Fruit fly (Drosophila melanogaster) whole organism, embryonic: ENCODE results near the gene ND-24.

Experiments used
- Abd-B ChIP-seq: fragments of 200-800 bp; sonication (Bioruptor generic); optimal IDR thresholded peaks from 2 replicates; lab custom pipeline; 2018; ENCODE audit warnings: missing biosample characterization, mild to moderate bottlenecking, missing genetic modification characterization, moderate library complexity
- Antp ChIP-seq: fragments of 200-800 bp; sonication (Bioruptor generic); optimal IDR thresholded peaks from 3 replicates; lab custom pipeline; 2016; ENCODE audit warnings: missing biosample characterization, missing genetic modification characterization
- B-H2 ChIP-seq: fragments of 200-800 bp; sonication (Bioruptor generic); optimal IDR thresholded peaks from 2 replicates; lab custom pipeline; 2018; ENCODE audit warnings: missing biosample characterization, mild to moderate bottlenecking, missing genetic modification characterization
- Bgb ChIP-seq: fragments of 200-800 bp; sonication (Bioruptor generic); IDR thresholded peaks from 2 replicates; pipeline ENCODE4 v1.3.6; 2022; ENCODE audit warnings: missing biosample characterization, missing genetic modification characterization; ENCODE audit not compliant: partially characterized antibody
- CG12299 ChIP-seq: fragments of 200-800 bp; sonication (Bioruptor generic); optimal IDR thresholded peaks from 2 replicates; lab custom pipeline; 2018; ENCODE audit warnings: missing biosample characterization, mild to moderate bottlenecking, missing genetic modification characterization
- CG16863 ChIP-seq: fragments of 200-800 bp; sonication (Bioruptor generic); optimal IDR thresholded peaks from 3 replicates; lab custom pipeline; 2016; ENCODE audit warnings: missing biosample characterization, missing genetic modification characterization
- CG18262 ChIP-seq: fragments of 200-800 bp; optimal IDR thresholded peaks from 3 replicates; lab custom pipeline; 2019; ENCODE audit warnings: missing biosample characterization, mild to moderate bottlenecking, missing genetic modification characterization, moderate library complexity
- CG18599 ChIP-seq: fragments of 200-800 bp; sonication (Bioruptor generic); optimal IDR thresholded peaks from 3 replicates; lab custom pipeline; 2017; ENCODE audit warnings: missing biosample characterization, missing genetic modification characterization, mild to moderate bottlenecking, moderate library complexity, missing genetic modification reagents
- CG2116 ChIP-seq: fragments of 200-800 bp; sonication (Bioruptor generic); optimal IDR thresholded peaks from 3 replicates; lab custom pipeline; 2018; ENCODE audit warnings: missing biosample characterization, mild to moderate bottlenecking, missing genetic modification characterization
- CG30020 ChIP-seq: fragments of 200-800 bp; optimal IDR thresholded peaks from 2 replicates; lab custom pipeline; 2019; ENCODE audit warnings: missing biosample characterization, mild to moderate bottlenecking, missing genetic modification characterization, moderate library complexity
- CG3163 ChIP-seq: fragments of 200-800 bp; sonication (Bioruptor generic); optimal IDR thresholded peaks from 3 replicates; lab custom pipeline; 2016; ENCODE audit warnings: missing biosample characterization, missing genetic modification characterization
- CG4360 ChIP-seq: fragments of 200-800 bp; sonication (Bioruptor generic); IDR thresholded peaks from 2 replicates; pipeline ENCODE4 v1.3.6; 2022; ENCODE audit warnings: missing biosample characterization, missing genetic modification characterization
- CG6765 ChIP-seq: fragments of 200-800 bp; sonication (Bioruptor generic); optimal IDR thresholded peaks from 3 replicates; lab custom pipeline; 2017; ENCODE audit warnings: missing biosample characterization, mild to moderate bottlenecking, missing genetic modification characterization
- CG6854 ChIP-seq: fragments of 200-800 bp; sonication (Bioruptor generic); optimal IDR thresholded peaks from 3 replicates; lab custom pipeline; 2017; ENCODE audit warnings: missing biosample characterization, mild to moderate bottlenecking, missing genetic modification characterization
- CG7987 ChIP-seq: fragments of 200-800 bp; sonication (Bioruptor generic); optimal IDR thresholded peaks from 2 replicates; lab custom pipeline; 2018; ENCODE audit warnings: missing biosample characterization, mild to moderate bottlenecking, missing genetic modification characterization, moderate library complexity
- CG8359 ChIP-seq: fragments of 200-800 bp; sonication (Bioruptor generic); optimal IDR thresholded peaks from 2 replicates; lab custom pipeline; 2017; ENCODE audit warnings: missing biosample characterization, mild to moderate bottlenecking, missing genetic modification characterization, borderline replicate concordance
- CG9932 ChIP-seq: fragments of 200-800 bp; sonication (Bioruptor generic); IDR thresholded peaks from 2 replicates; pipeline ENCODE4 v1.3.6; 2022; ENCODE audit warnings: missing biosample characterization, missing genetic modification characterization
- CTCF ChIP-seq: fragments of 200-800 bp; sonication (Bioruptor generic); optimal IDR thresholded peaks from 2 replicates; lab custom pipeline; 2017; ENCODE audit warnings: missing biosample characterization, mild to moderate bottlenecking, missing genetic modification characterization, moderate library complexity
- Deaf1 ChIP-seq: fragments of 200-800 bp; optimal IDR thresholded peaks from 3 replicates; lab custom pipeline; 2019; ENCODE audit warnings: missing biosample characterization, mild to moderate bottlenecking, missing genetic modification characterization, moderate library complexity
- Doc3 ChIP-seq: fragments of 200-800 bp; sonication (Bioruptor generic); IDR thresholded peaks from 3 replicates; pipeline ENCODE4 v1.3.6; 2022; ENCODE audit warnings: missing biosample characterization, missing genetic modification characterization; ENCODE audit not compliant: partially characterized antibody
- Drgx ChIP-seq: fragments of 200-800 bp; sonication (Bioruptor generic); IDR thresholded peaks from 2 replicates; pipeline ENCODE4 v1.3.6; 2022; ENCODE audit warnings: missing biosample characterization, missing genetic modification characterization
- Hmx ChIP-seq: fragments of 200-800 bp; sonication (Bioruptor generic); optimal IDR thresholded peaks from 2 replicates; lab custom pipeline; 2016; ENCODE audit warnings: missing biosample characterization, missing genetic modification characterization
- Kr ChIP-seq: fragments of 200-800 bp; sonication (Bioruptor generic); optimal IDR thresholded peaks from 2 replicates; lab custom pipeline; 2017; ENCODE audit warnings: missing biosample characterization, mild to moderate bottlenecking, missing genetic modification characterization
- NFAT ChIP-seq: fragments of 200-800 bp; sonication (Bioruptor generic); IDR thresholded peaks from 2 replicates; pipeline ENCODE4 v1.3.6; 2022; ENCODE audit warnings: missing biosample characterization, missing genetic modification characterization
- Nf-YC ChIP-seq: fragments of 200-800 bp; optimal IDR thresholded peaks from 3 replicates; lab custom pipeline; 2019; ENCODE audit warnings: missing biosample characterization, mild to moderate bottlenecking, missing genetic modification characterization, moderate library complexity
- Tbp ChIP-seq: fragments of >200 bp; optimal IDR thresholded peaks from 2 replicates; lab custom pipeline; 2018; ENCODE audit warnings: missing biosample characterization, missing genetic modification characterization
- ara ChIP-seq: fragments of 200-800 bp; sonication (Bioruptor generic); IDR thresholded peaks from 2 replicates; pipeline ENCODE4 v1.3.6; 2022; ENCODE audit warnings: missing biosample characterization, missing genetic modification characterization
- bab2 ChIP-seq: fragments of 200-800 bp; sonication (Bioruptor generic); optimal IDR thresholded peaks from 2 replicates; lab custom pipeline; 2016; ENCODE audit warnings: missing biosample characterization, missing genetic modification characterization
- br ChIP-seq: fragments of >200 bp; optimal IDR thresholded peaks from 2 replicates; lab custom pipeline; 2017
- btn ChIP-seq: fragments of 200-800 bp; sonication (Bioruptor generic); optimal IDR thresholded peaks from 2 replicates; lab custom pipeline; 2016; ENCODE audit warnings: missing biosample characterization, missing genetic modification characterization
- cato ChIP-seq: fragments of 200-800 bp; sonication (Bioruptor generic); optimal IDR thresholded peaks from 2 replicates; lab custom pipeline; 2016; ENCODE audit warnings: missing biosample characterization, missing genetic modification characterization, borderline replicate concordance
- cg ChIP-seq: fragments of 200-800 bp; sonication (Bioruptor generic); optimal IDR thresholded peaks from 3 replicates; lab custom pipeline; 2019; ENCODE audit warnings: missing biosample characterization, mild to moderate bottlenecking, missing genetic modification characterization, moderate library complexity
- cwo ChIP-seq: fragments of 200-800 bp; sonication (Bioruptor generic); optimal IDR thresholded peaks from 3 replicates; lab custom pipeline; 2017; ENCODE audit warnings: missing biosample characterization, missing genetic modification characterization, mild to moderate bottlenecking, moderate library complexity, missing genetic modification reagents
- danr ChIP-seq: fragments of 200-800 bp; sonication (Bioruptor generic); IDR thresholded peaks from 2 replicates; pipeline ENCODE4 v1.3.6; 2022; ENCODE audit warnings: missing biosample characterization, missing genetic modification characterization
- dmrt11E ChIP-seq: fragments of 200-800 bp; sonication (Bioruptor generic); optimal IDR thresholded peaks from 3 replicates; lab custom pipeline; 2018; ENCODE audit warnings: missing biosample characterization, mild to moderate bottlenecking, missing genetic modification characterization, moderate library complexity
- en ChIP-seq: fragments of 200-800 bp; sonication (Bioruptor generic); optimal IDR thresholded peaks from 2 replicates; lab custom pipeline; 2016; ENCODE audit warnings: missing biosample characterization, missing genetic modification characterization
- eyg ChIP-seq: fragments of 200-800 bp; sonication (Bioruptor generic); optimal IDR thresholded peaks from 3 replicates; lab custom pipeline; 2016; ENCODE audit warnings: missing biosample characterization, missing genetic modification characterization
- fu2 ChIP-seq: fragments of 200-800 bp; sonication (Bioruptor generic); optimal IDR thresholded peaks from 2 replicates; lab custom pipeline; 2016; ENCODE audit warnings: missing biosample characterization, missing genetic modification characterization
- hth ChIP-seq: fragments of >200 bp; optimal IDR thresholded peaks from 2 replicates; lab custom pipeline; 2017; ENCODE audit warnings: inconsistent platforms
- lbe ChIP-seq: fragments of 200-800 bp; sonication (Bioruptor generic); optimal IDR thresholded peaks from 2 replicates; lab custom pipeline; 2016; ENCODE audit warnings: missing biosample characterization, mild to moderate bottlenecking, missing genetic modification characterization
- lov ChIP-seq, 2 experiments: fragments of 200-800 bp in 1 of 2; fragments of >200 bp in 1 of 2; sonication (Bioruptor generic) in 1 of 2; IDR thresholded peaks in 1 of 2; optimal IDR thresholded peaks in 1 of 2; 2 replicates in 1 of 2; 3 replicates in 1 of 2; pipeline versions ENCODE4 v1.3.6 to Lab custom; 2017 to 2022; ENCODE audit warnings: missing biosample characterization in 1 of 2, missing genetic modification characterization in 1 of 2
- maf-S ChIP-seq: fragments of 200-800 bp; sonication (Bioruptor generic); optimal IDR thresholded peaks from 2 replicates; lab custom pipeline; 2016; ENCODE audit warnings: missing biosample characterization, missing genetic modification characterization
- nmo ChIP-seq: fragments of 200-800 bp; sonication (Bioruptor generic); optimal IDR thresholded peaks from 2 replicates; lab custom pipeline; 2018; ENCODE audit warnings: missing biosample characterization, mild to moderate bottlenecking, missing genetic modification characterization, moderate library complexity
- prd ChIP-seq, 3 experiments: fragments of >200 bp in 2 of 3; fragments of 200-800 bp in 1 of 3; sonication (Bioruptor generic) in 1 of 3; optimal IDR thresholded peaks in 2 of 3; IDR thresholded peaks in 1 of 3; 2 replicates in 2 of 3; 3 replicates in 1 of 3; pipeline versions ENCODE4 v1.3.6 to Lab custom; 2017 to 2022; ENCODE audit warnings: missing biosample characterization in 1 of 3, missing genetic modification characterization in 1 of 3
- psq ChIP-seq: fragments of 200-800 bp; sonication (Bioruptor generic); optimal IDR thresholded peaks from 2 replicates; lab custom pipeline; 2017; ENCODE audit warnings: missing biosample characterization, missing genetic modification characterization
- seq ChIP-seq: fragments of 200-800 bp; sonication (Bioruptor generic); IDR thresholded peaks from 2 replicates; pipeline ENCODE4 v1.3.6; 2022; ENCODE audit warnings: missing biosample characterization, missing genetic modification characterization
- tna ChIP-seq: fragments of 200-800 bp; sonication (Bioruptor generic); IDR thresholded peaks from 2 replicates; pipeline ENCODE4 v1.3.6; 2022; ENCODE audit warnings: missing biosample characterization, missing genetic modification characterization; ENCODE audit not compliant: partially characterized antibody
- tup ChIP-seq: fragments of 200-800 bp; sonication (Bioruptor generic); optimal IDR thresholded peaks from 2 replicates; lab custom pipeline; 2016; ENCODE audit warnings: missing biosample characterization, mild to moderate bottlenecking, missing genetic modification characterization, moderate library complexity
- wek ChIP-seq: fragments of 200-800 bp; sonication (Bioruptor generic); optimal IDR thresholded peaks from 3 replicates; lab custom pipeline; 2018; ENCODE audit warnings: missing biosample characterization, mild to moderate bottlenecking, missing genetic modification characterization, moderate library complexity

Gene ND-24

dm6 chrX:17682745-17683505, 51.0 kb downstream of the ND-24 start (continued):
- peak; percentile 41; the same call in 1 of the 2 replicates for TF ChIP-seq NFAT
- peak; percentile 19 for TF ChIP-seq CG16863 (GFP tag; lab: Kevin White, UChicago)
- no peak for TF ChIP-seq wek (GFP tag; lab: Kevin White, UChicago)
- peak; percentile 62; the same call in 1 of the 2 replicates for TF ChIP-seq seq (GFP tag; lab: Robert Waterston, UW)
- TF ChIP-seq psq: peak; percentile 5
- no peak for TF ChIP-seq fu2 (GFP tag; lab: Kevin White, UChicago)
- TF ChIP-seq cato (GFP tag; lab: Kevin White, UChicago): peak; percentile 46
- TF ChIP-seq tna: no peak
- TF ChIP-seq eyg (GFP tag; lab: Kevin White, UChicago): no peak
- TF ChIP-seq btn (GFP tag; lab: Kevin White, UChicago): no peak
- no peak for TF ChIP-seq Doc3 (GFP tag; lab: Robert Waterston, UW)
- no peak for TF ChIP-seq CG12299 (tag; lab: Kevin White, UChicago)
- peak; percentile 82 for TF ChIP-seq ara (GFP tag; lab: Robert Waterston, UW)
- peak; percentile 33 for TF ChIP-seq tup (GFP tag; lab: Kevin White, UChicago)
- TF ChIP-seq lov (optimal IDR thresholded peaks at IDR 0.05; lab: Kevin White, UChicago): no peak
- TF ChIP-seq lov (GFP tag; IDR thresholded peaks at IDR 0.05; lab: Robert Waterston, UW): no peak
- TF ChIP-seq cg: no peak
- TF ChIP-seq CG3163: no peak
- peak; percentile 96 for TF ChIP-seq Drgx (GFP tag; lab: Robert Waterston, UW)
- peak; percentile 74 for TF ChIP-seq nmo (GFP tag; lab: Kevin White, UChicago)
- peak; percentile 4 for TF ChIP-seq dmrt11E (tag; lab: Kevin White, UChicago)
- peak; percentile 84 for TF ChIP-seq lbe
- peak; percentile 56; the same call in 1 of the 2 replicates for TF ChIP-seq danr
- peak; percentile 66 for TF ChIP-seq CG18262 (tag; lab: Kevin White, UChicago)
- TF ChIP-seq Bgb (GFP tag; lab: Robert Waterston, UW): no peak
- TF ChIP-seq CG8359 (GFP tag; lab: Kevin White, UChicago): no peak
- no peak for TF ChIP-seq Nf-YC
- TF ChIP-seq Deaf1 (tag; lab: Kevin White, UChicago): no peak
- TF ChIP-seq Hmx (GFP tag; lab: Kevin White, UChicago): no peak
- peak; percentile 57 for TF ChIP-seq CG4360 (GFP tag; lab: Robert Waterston, UW)
- TF ChIP-seq Kr (GFP tag; lab: Kevin White, UChicago): no peak
- TF ChIP-seq Abd-B: no peak
- no peak for TF ChIP-seq hth (lab: Kevin White, UChicago)
- no peak for TF ChIP-seq CG6854 (GFP tag; lab: Kevin White, UChicago)
- no peak for TF ChIP-seq prd (optimal IDR thresholded peaks at IDR 0.05; lab: Kevin White, UChicago)
- TF ChIP-seq prd (GFP tag; IDR thresholded peaks at IDR 0.05; lab: Robert Waterston, UW): peak; percentile 87
- no peak for TF ChIP-seq maf-S (GFP tag; lab: Kevin White, UChicago)
- peak; percentile 18 for TF ChIP-seq Antp (GFP tag; lab: Kevin White, UChicago)
- TF ChIP-seq bab2 (GFP tag; lab: Kevin White, UChicago): no peak
- TF ChIP-seq B-H2: no peak
- no peak for TF ChIP-seq Tbp (GFP tag; lab: Kevin White, UChicago)
- peak; percentile 40; the same call in 1 of the 2 replicates for TF ChIP-seq CG9932
- TF ChIP-seq br: no peak
- no peak for TF ChIP-seq CTCF (GFP tag; lab: Kevin White, UChicago)
- TF ChIP-seq CG30020 (tag; lab: Kevin White, UChicago): no peak
- TF ChIP-seq CG7987: no peak
- TF ChIP-seq cwo (GFP tag; lab: Kevin White, UChicago): peak; percentile 11
- TF ChIP-seq CG6765 (GFP tag; lab: Kevin White, UChicago): no peak
- TF ChIP-seq en (GFP tag; lab: Kevin White, UChicago): no peak
- peak; percentile 43 for TF ChIP-seq CG18599 (GFP tag; lab: Kevin White, UChicago)
- TF ChIP-seq CG2116 (GFP tag; lab: Kevin White, UChicago): no peak
